Fruit fly (Drosophila melanogaster) whole organism, embryonic: ENCODE measurements around the gene CG43800.

ENCODE experiments used
- BtbVII ChIP-seq: fragments of 200-800 bp; sonication (Bioruptor generic); optimal IDR thresholded peaks from 3 replicates; lab custom pipeline; 2017; ENCODE audit warnings: missing biosample characterization, mild to moderate bottlenecking, missing genetic modification characterization
- CG13123 ChIP-seq: fragments of 200-800 bp; sonication (Bioruptor generic); optimal IDR thresholded peaks from 2 replicates; lab custom pipeline; 2016; ENCODE audit warnings: missing biosample characterization, missing genetic modification characterization
- CG13424 ChIP-seq: fragments of 200-800 bp; sonication (Bioruptor generic); optimal IDR thresholded peaks from 2 replicates; lab custom pipeline; 2019; ENCODE audit warnings: missing biosample characterization, mild to moderate bottlenecking, missing genetic modification characterization, moderate library complexity
- CG14050 ChIP-seq: fragments of 200-800 bp; sonication (Bioruptor generic); IDR thresholded peaks from 3 replicates; pipeline ENCODE4 v1.3.6; 2022; ENCODE audit warnings: missing biosample characterization, missing genetic modification characterization
- CG15011 ChIP-seq: fragments of 200-800 bp; sonication (Bioruptor generic); optimal IDR thresholded peaks from 3 replicates; lab custom pipeline; 2018; ENCODE audit warnings: missing biosample characterization, mild to moderate bottlenecking, missing genetic modification characterization
- CG1529 ChIP-seq: fragments of 200-800 bp; sonication (Bioruptor generic); optimal IDR thresholded peaks from 3 replicates; lab custom pipeline; 2018; ENCODE audit warnings: missing biosample characterization, missing genetic modification characterization
- CG16813 ChIP-seq: fragments of 200-800 bp; sonication (Bioruptor generic); IDR thresholded peaks from 3 replicates; pipeline ENCODE4 v1.3.6; 2022; ENCODE audit warnings: missing biosample characterization, missing genetic modification characterization; ENCODE audit not compliant: partially characterized antibody
- CG17361 ChIP-seq: fragments of 200-800 bp; sonication (Bioruptor generic); IDR thresholded peaks from 3 replicates; pipeline ENCODE4 v1.3.6; 2022; ENCODE audit warnings: missing biosample characterization, missing genetic modification characterization
- CG2875 ChIP-seq: fragments of 200-800 bp; sonication (Bioruptor generic); optimal IDR thresholded peaks from 2 replicates; lab custom pipeline; 2017; ENCODE audit warnings: missing biosample characterization, mild to moderate bottlenecking, missing genetic modification characterization, missing genetic modification reagents
- CG30020 ChIP-seq: fragments of 200-800 bp; optimal IDR thresholded peaks from 2 replicates; lab custom pipeline; 2019; ENCODE audit warnings: missing biosample characterization, mild to moderate bottlenecking, missing genetic modification characterization, moderate library complexity
- CG30403 ChIP-seq: fragments of 200-800 bp; sonication (Bioruptor generic); optimal IDR thresholded peaks from 3 replicates; lab custom pipeline; 2016; ENCODE audit warnings: missing biosample characterization, missing genetic modification characterization
- CG34376 ChIP-seq: fragments of 200-800 bp; sonication (Bioruptor generic); optimal IDR thresholded peaks from 2 replicates; lab custom pipeline; 2018; ENCODE audit warnings: missing biosample characterization, mild to moderate bottlenecking, missing genetic modification characterization
- CG7745 ChIP-seq: fragments of 200-800 bp; sonication (Bioruptor generic); optimal IDR thresholded peaks from 2 replicates; lab custom pipeline; 2018; ENCODE audit warnings: missing biosample characterization, mild to moderate bottlenecking, missing genetic modification characterization, moderate library complexity
- CG8089 ChIP-seq: fragments of 200-800 bp; sonication (Bioruptor generic); optimal IDR thresholded peaks from 3 replicates; lab custom pipeline; 2016; ENCODE audit warnings: missing biosample characterization, missing genetic modification characterization
- CG9215 ChIP-seq: fragments of 200-800 bp; sonication (Bioruptor generic); IDR thresholded peaks from 2 replicates; pipeline ENCODE4 v1.3.6; 2022; ENCODE audit warnings: missing biosample characterization, missing genetic modification characterization
- CoRest ChIP-seq: fragments of 200-800 bp; sonication (Bioruptor generic); optimal IDR thresholded peaks from 3 replicates; lab custom pipeline; 2018; ENCODE audit warnings: missing biosample characterization, mild to moderate bottlenecking, missing genetic modification characterization, moderate library complexity
- CrebB ChIP-seq: fragments of 200-800 bp; sonication (Bioruptor generic); optimal IDR thresholded peaks from 3 replicates; lab custom pipeline; 2018; ENCODE audit warnings: missing biosample characterization, mild to moderate bottlenecking, missing genetic modification characterization
- Dip3 ChIP-seq: fragments of 200-800 bp; sonication (Bioruptor generic); optimal IDR thresholded peaks from 3 replicates; lab custom pipeline; 2016; ENCODE audit warnings: missing biosample characterization, missing genetic modification characterization
- E2f2 ChIP-seq: fragments of 200-800 bp; sonication (Bioruptor generic); IDR thresholded peaks from 2 replicates; pipeline ENCODE4 v1.3.6; 2022; ENCODE audit warnings: missing biosample characterization, missing genetic modification characterization
- Ets97D ChIP-seq: fragments of 200-800 bp; sonication (Bioruptor generic); optimal IDR thresholded peaks from 3 replicates; lab custom pipeline; 2016; ENCODE audit warnings: missing biosample characterization, missing genetic modification characterization
- HLH3B ChIP-seq: fragments of 200-800 bp; sonication (Bioruptor generic); IDR thresholded peaks from 2 replicates; pipeline ENCODE4 v1.3.6; 2022; ENCODE audit warnings: missing biosample characterization, missing genetic modification characterization
- Meics ChIP-seq: fragments of 200-800 bp; sonication (Bioruptor generic); optimal IDR thresholded peaks from 2 replicates; lab custom pipeline; 2017; ENCODE audit warnings: missing biosample characterization, mild to moderate bottlenecking, missing genetic modification characterization
- Nf-YC ChIP-seq: fragments of 200-800 bp; optimal IDR thresholded peaks from 3 replicates; lab custom pipeline; 2019; ENCODE audit warnings: missing biosample characterization, mild to moderate bottlenecking, missing genetic modification characterization, moderate library complexity
- Pdp1 ChIP-seq, 2 experiments: fragments of 200-800 bp; sonication (Bioruptor generic); optimal IDR thresholded peaks; 3 replicates each; lab custom pipeline; 2016; ENCODE audit warnings: missing biosample characterization in 2 of 2, missing genetic modification characterization in 2 of 2, mild to moderate bottlenecking in 1 of 2, moderate library complexity in 1 of 2
- Sox102F ChIP-seq: fragments of 200-800 bp; sonication (Bioruptor generic); optimal IDR thresholded peaks from 2 replicates; lab custom pipeline; 2018; ENCODE audit warnings: missing biosample characterization, mild to moderate bottlenecking, missing genetic modification characterization, moderate library complexity
- Sry-β ChIP-seq: fragments of 200-800 bp; sonication (Bioruptor generic); optimal IDR thresholded peaks from 2 replicates; lab custom pipeline; 2018; ENCODE audit warnings: missing biosample characterization, mild to moderate bottlenecking, missing genetic modification characterization, moderate library complexity
- Sry-δ ChIP-seq: fragments of 200-800 bp; sonication (Bioruptor generic); optimal IDR thresholded peaks from 2 replicates; lab custom pipeline; 2016; ENCODE audit warnings: missing biosample characterization, missing genetic modification characterization
- Ssrp ChIP-seq: fragments of 200-800 bp; sonication (Bioruptor generic); optimal IDR thresholded peaks from 2 replicates; lab custom pipeline; 2018; ENCODE audit warnings: missing biosample characterization, mild to moderate bottlenecking, missing genetic modification characterization, moderate library complexity
- Stat92E ChIP-seq, 3 experiments: fragments of >200 bp in 2 of 3; fragments of 200-800 bp in 1 of 3; sonication (Bioruptor generic) in 1 of 3; optimal IDR thresholded peaks; 2 replicates each; lab custom pipeline; 2017 to 2019; ENCODE audit warnings: missing biosample characterization in 3 of 3, missing genetic modification characterization in 3 of 3, mild to moderate bottlenecking in 1 of 3, moderate library complexity in 1 of 3
- Xbp1 ChIP-seq: fragments of 200-800 bp; sonication (Bioruptor generic); optimal IDR thresholded peaks from 3 replicates; lab custom pipeline; 2016; ENCODE audit warnings: missing biosample characterization, mild to moderate bottlenecking, missing genetic modification characterization
- YL-1 ChIP-seq: fragments of 200-800 bp; sonication (Bioruptor generic); optimal IDR thresholded peaks from 3 replicates; lab custom pipeline; 2017; ENCODE audit warnings: missing biosample characterization, mild to moderate bottlenecking, missing genetic modification characterization
- cg ChIP-seq: fragments of 200-800 bp; sonication (Bioruptor generic); optimal IDR thresholded peaks from 3 replicates; lab custom pipeline; 2019; ENCODE audit warnings: missing biosample characterization, mild to moderate bottlenecking, missing genetic modification characterization, moderate library complexity
- corto ChIP-seq: fragments of 200-800 bp; sonication (Bioruptor generic); optimal IDR thresholded peaks from 2 replicates; lab custom pipeline; 2016; ENCODE audit warnings: missing biosample characterization, mild to moderate bottlenecking, missing genetic modification characterization, moderate library complexity
- dati ChIP-seq: fragments of 200-800 bp; sonication (Bioruptor generic); IDR thresholded peaks from 2 replicates; pipeline ENCODE4 v1.3.6; 2022; ENCODE audit warnings: missing biosample characterization, missing genetic modification characterization
- dimm ChIP-seq: fragments of 200-800 bp; sonication (Bioruptor generic); IDR thresholded peaks from 2 replicates; pipeline ENCODE4 v1.3.6; 2022; ENCODE audit warnings: missing biosample characterization, missing genetic modification characterization
- ftz-f1 ChIP-seq: fragments of 200-800 bp; sonication (Bioruptor generic); optimal IDR thresholded peaks from 2 replicates; lab custom pipeline; 2016; ENCODE audit warnings: missing biosample characterization, missing genetic modification characterization
- grau ChIP-seq: fragments of 200-800 bp; optimal IDR thresholded peaks from 3 replicates; lab custom pipeline; 2019; ENCODE audit warnings: missing biosample characterization, mild to moderate bottlenecking, missing genetic modification characterization, moderate library complexity
- knrl ChIP-seq: fragments of 200-800 bp; sonication (Bioruptor generic); IDR thresholded peaks from 3 replicates; pipeline ENCODE4 v1.3.6; 2022; ENCODE audit warnings: missing biosample characterization, missing genetic modification characterization; ENCODE audit not compliant: partially characterized antibody
- nom ChIP-seq: fragments of 200-800 bp; sonication (Bioruptor generic); optimal IDR thresholded peaks from 2 replicates; lab custom pipeline; 2017; ENCODE audit warnings: missing biosample characterization, missing genetic modification characterization, mild to moderate bottlenecking, moderate library complexity, missing genetic modification reagents
- scrt ChIP-seq: fragments of 200-800 bp; sonication (Bioruptor generic); optimal IDR thresholded peaks from 2 replicates; lab custom pipeline; 2018; ENCODE audit warnings: missing biosample characterization, mild to moderate bottlenecking, missing genetic modification characterization, moderate library complexity
- sens ChIP-seq: fragments of 200-800 bp; sonication (Bioruptor generic); peaks from one replicate; lab custom pipeline; 2016; ENCODE audit warnings: missing biosample characterization, missing genetic modification characterization
- sna ChIP-seq: fragments of 200-800 bp; sonication (Bioruptor generic); IDR thresholded peaks from 2 replicates; pipeline ENCODE4 v1.3.6; 2022; ENCODE audit warnings: missing biosample characterization, missing genetic modification characterization; ENCODE audit not compliant: partially characterized antibody
- stwl ChIP-seq: fragments of 200-800 bp; sonication (Bioruptor generic); optimal IDR thresholded peaks from 3 replicates; lab custom pipeline; 2018; ENCODE audit warnings: missing biosample characterization, mild to moderate bottlenecking, missing genetic modification characterization, moderate library complexity
- sug ChIP-seq: fragments of 200-800 bp; optimal IDR thresholded peaks from 2 replicates; lab custom pipeline; 2019; ENCODE audit warnings: missing biosample characterization, mild to moderate bottlenecking, missing genetic modification characterization, moderate library complexity
- tgo ChIP-seq: fragments of 200-800 bp; sonication (Bioruptor generic); IDR thresholded peaks from 3 replicates; pipeline ENCODE4 v1.3.6; 2022; ENCODE audit warnings: missing biosample characterization, missing genetic modification characterization
- tx ChIP-seq: fragments of 200-800 bp; sonication (Bioruptor generic); optimal IDR thresholded peaks from 2 replicates; lab custom pipeline; 2016; ENCODE audit warnings: missing biosample characterization, missing genetic modification characterization
- vnd ChIP-seq: fragments of 200-800 bp; sonication (Bioruptor generic); IDR thresholded peaks from 3 replicates; pipeline ENCODE4 v1.3.6; 2022; ENCODE audit warnings: missing biosample characterization, missing genetic modification characterization; ENCODE audit not compliant: partially characterized antibody
- wek ChIP-seq: fragments of 200-800 bp; sonication (Bioruptor generic); optimal IDR thresholded peaks from 3 replicates; lab custom pipeline; 2018; ENCODE audit warnings: missing biosample characterization, mild to moderate bottlenecking, missing genetic modification characterization, moderate library complexity

Gene CG43800

dm6 chr2L:7227434-7227833, 5.2 kb downstream of the CG43800 start, which contains the start of gene CG43799:
CG43799 (plus strand) TSS chr2L:7227734.
- no peak for TF ChIP-seq CG15011 (GFP tag; lab: Kevin White, UChicago)
- TF ChIP-seq nom (GFP tag; lab: Kevin White, UChicago), result no peak
- no peak for TF ChIP-seq Xbp1
- TF ChIP-seq Ssrp (tag; lab: Kevin White, UChicago), result no peak
- TF ChIP-seq grau (tag; lab: Kevin White, UChicago), result no peak
- no peak for TF ChIP-seq Nf-YC (tag; lab: Kevin White, UChicago)
- TF ChIP-seq sna (GFP tag; lab: Robert Waterston, UW), result no peak
- TF ChIP-seq CG2875, result no peak
- TF ChIP-seq HLH3B (GFP tag; lab: Robert Waterston, UW), result no peak
- no peak for TF ChIP-seq CoRest
- no peak for TF ChIP-seq CG14050 (GFP tag; lab: Robert Waterston, UW)
- no peak for TF ChIP-seq CG7745 (tag; lab: Kevin White, UChicago)
- no peak for TF ChIP-seq Sry-β (GFP tag; lab: Kevin White, UChicago)
- no peak for TF ChIP-seq tgo (GFP tag; lab: Robert Waterston, UW)
- TF ChIP-seq CrebB (tag; lab: Kevin White, UChicago), result no peak
- TF ChIP-seq CG1529 (GFP tag; lab: Kevin White, UChicago), result no peak
- no peak for TF ChIP-seq CG13424
- TF ChIP-seq YL-1 (GFP tag; lab: Kevin White, UChicago), result no peak
- no peak for TF ChIP-seq ftz-f1 (GFP tag; lab: Kevin White, UChicago)
- no peak for TF ChIP-seq E2f2 (GFP tag; lab: Robert Waterston, UW)

- TF ChIP-seq cg (GFP tag; lab: Kevin White, UChicago), result peak; percentile 40
- TF ChIP-seq stwl, result peak; percentile 88
- no peak for TF ChIP-seq CG17361 (GFP tag; lab: Robert Waterston, UW)
Observed at dm6 chr2L:7226587-7226986, 6.0 kb downstream of the CG43800 start.

dm6 chr2L:7222829-7223272, 9.8 kb downstream of the CG43800 start, which contains the start of gene mEFG1:
mEFG1 (minus strand) TSS chr2L:7223081.
- TF ChIP-seq corto (GFP tag; lab: Kevin White, UChicago), result no peak
- no peak for TF ChIP-seq cg (GFP tag; lab: Kevin White, UChicago)
- TF ChIP-seq CG34376 (GFP tag; lab: Kevin White, UChicago), result no peak
- peak; percentile 17 for TF ChIP-seq CG30403 (GFP tag; lab: Kevin White, UChicago)
- peak; percentile 60; the same call in 1 of the 3 replicates for TF ChIP-seq knrl (GFP tag; lab: Robert Waterston, UW)
- TF ChIP-seq CG30020, result peak; percentile 18
- no peak for TF ChIP-seq tgo (GFP tag; lab: Robert Waterston, UW)
- TF ChIP-seq Stat92E (GFP tag; optimal IDR thresholded peaks at IDR 0.05; lab: Kevin White, UChicago), result no peak
- peak; percentile 14 for TF ChIP-seq Ets97D (GFP tag; lab: Kevin White, UChicago)
- TF ChIP-seq Meics, result no peak
- TF ChIP-seq Dip3 (GFP tag; lab: Kevin White, UChicago), result no peak
- peak; percentile 34 for TF ChIP-seq Sry-δ (GFP tag; lab: Kevin White, UChicago)
- TF ChIP-seq CG8089 (GFP tag; lab: Kevin White, UChicago), result no peak
- TF ChIP-seq sug (tag; lab: Kevin White, UChicago), result peak; percentile 8
- TF ChIP-seq tx, result no peak
- peak in 1 of 2 experiments; percentile 94 for TF ChIP-seq Pdp1 (GFP tag; optimal IDR thresholded peaks at IDR 0.05; lab: Kevin White, UChicago)
- TF ChIP-seq sens (GFP tag; lab: Kevin White, UChicago), result peak; percentile 62
- TF ChIP-seq wek (GFP tag; lab: Kevin White, UChicago), result no peak
- no peak for TF ChIP-seq CG13123 (GFP tag; lab: Kevin White, UChicago)
- TF ChIP-seq vnd (GFP tag; lab: Robert Waterston, UW), result peak; percentile 67
- TF ChIP-seq CG9215, result no peak
- no peak for TF ChIP-seq BtbVII (GFP tag; lab: Kevin White, UChicago)
- no peak for TF ChIP-seq Sox102F (GFP tag; lab: Kevin White, UChicago)
- TF ChIP-seq dati, result no peak
- no peak for TF ChIP-seq dimm (GFP tag; lab: Robert Waterston, UW)
- TF ChIP-seq CG16813 (GFP tag; lab: Robert Waterston, UW), result peak; percentile 70
- no peak for TF ChIP-seq scrt
